Worm (Caenorhabditis elegans): Measurements from ENCODE around the gene tag-340.

The tag-340 gene

DNA sequence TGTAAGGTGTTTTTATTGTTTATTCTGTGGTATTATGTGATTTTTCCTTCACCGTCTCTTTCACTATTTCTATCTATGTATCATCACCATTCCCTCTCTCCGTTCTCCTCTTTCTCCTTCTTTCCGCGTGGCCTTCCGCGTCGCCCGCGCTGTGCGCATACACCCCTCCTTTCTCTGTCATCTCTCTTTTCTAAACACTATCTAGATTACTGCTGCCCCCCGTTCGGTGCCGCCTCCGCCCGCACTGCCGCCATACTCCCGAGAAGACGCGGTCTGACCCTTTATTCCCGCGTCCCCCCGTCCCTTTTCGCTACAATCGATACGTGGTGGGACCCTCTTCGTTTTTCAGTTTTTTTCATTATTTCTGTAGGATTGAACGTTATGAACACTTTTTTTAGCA, 48.3 kb downstream of the tag-340 start (continued):
- peak; percentile 17 for TF ChIP-seq ceh-19 (GFP tag; optimal IDR thresholded peaks at IDR 0.05)
- peak; percentile 47 for TF ChIP-seq F13H6.1 (tag; optimal IDR thresholded peaks at IDR 0.05)
- TF ChIP-seq ceh-14 (tag; optimal IDR thresholded peaks at IDR 0.05) = no peak
- peak; percentile 30 for TF ChIP-seq pros-1 (tag; optimal IDR thresholded peaks at IDR 0.05)
- TF ChIP-seq dve-1 (tag; optimal IDR thresholded peaks at IDR 0.05) = no peak

DNA sequence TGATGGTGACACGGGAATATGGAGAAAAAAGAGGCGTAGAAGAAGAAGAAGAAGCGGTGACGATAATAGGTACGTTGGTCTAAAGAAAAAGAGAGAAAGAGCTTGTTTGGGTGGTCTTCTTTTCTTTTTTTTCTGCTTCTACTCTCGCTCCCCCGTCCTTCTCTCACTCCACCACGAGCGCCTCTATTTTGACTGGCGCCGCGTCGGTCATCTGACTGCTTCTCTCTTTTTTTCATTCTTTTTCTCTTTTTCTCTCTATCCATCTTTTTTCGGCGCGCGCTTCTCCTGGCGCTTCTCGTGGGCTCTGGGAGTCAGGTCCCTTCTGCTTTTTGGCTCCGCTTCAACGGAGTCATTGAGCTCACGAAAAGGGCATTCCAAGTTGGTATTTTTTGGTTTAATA, 50.0 kb downstream of the tag-340 start:
- no peak for TF ChIP-seq che-1 (tag; optimal IDR thresholded peaks at IDR 0.05)
- no peak for TF ChIP-seq ama-1 (optimal IDR thresholded peaks at IDR 0.05)
- no peak for TF ChIP-seq tbx-7 (tag; optimal IDR thresholded peaks at IDR 0.05)
- TF ChIP-seq ceh-48 (tag; optimal IDR thresholded peaks at IDR 0.05) = no peak
- TF ChIP-seq K09A11.1 (tag; optimal IDR thresholded peaks at IDR 0.05; ENCODE audit: insufficient read depth) = no peak
- TF ChIP-seq fkh-6 (tag; optimal IDR thresholded peaks at IDR 0.05) = no peak
- TF ChIP-seq ceh-9 (tag; optimal IDR thresholded peaks at IDR 0.05) = no peak
- no peak for TF ChIP-seq pha-4 (tag; optimal IDR thresholded peaks at IDR 0.05)
- TF ChIP-seq T23F11.4 (GFP tag; optimal IDR thresholded peaks at IDR 0.05) = no peak
- TF ChIP-seq ceh-22 (tag; optimal IDR thresholded peaks at IDR 0.05) = no peak

- TF ChIP-seq ceh-31 (tag; optimal IDR thresholded peaks at IDR 0.05) (no peak), elt-4 (tag; optimal IDR thresholded peaks at IDR 0.05) (peak; percentile 20)
These were observed 50.9 kb downstream of the tag-340 start for ce11 chrIII:4951210-4951609.

ce11 chrIII:4951824-4952223, 51.5 kb downstream of the tag-340 start, which contains the start of gene flh-2:
Gene flh-2 (plus strand): TSS chrIII:4952124.
- TF ChIP-seq pros-1 (tag; optimal IDR thresholded peaks at IDR 0.05) (no peak), fax-1 (tag; optimal IDR thresholded peaks at IDR 0.05) (no peak), ets-4 (tag; optimal IDR thresholded peaks at IDR 0.05) (no peak), unc-86 (tag; optimal IDR thresholded peaks at IDR 0.05) (no peak), C38D4.7 (GFP tag; optimal IDR thresholded peaks at IDR 0.05) (no peak), ceh-45 (GFP tag; IDR thresholded peaks at IDR 0.05) (no peak)
